Worm (Caenorhabditis elegans): Measurements from ENCODE around the gene nhr-92.

ce11 chrIV:1657069-1657468 is 37.2 kb downstream of the nhr-92 start:
- TF ChIP-seq sox-2 (GFP tag; IDR thresholded peaks at IDR 0.05) (no peak), nhr-11 (tag; optimal IDR thresholded peaks at IDR 0.05) (no peak), eyg-1 (tag; optimal IDR thresholded peaks at IDR 0.05) (no peak), ets-4 (tag; optimal IDR thresholded peaks at IDR 0.05) (no peak), rnt-1 (tag; optimal IDR thresholded peaks at IDR 0.05) (no peak)
